Worm (Caenorhabditis elegans): Measurements from ENCODE around the gene F58A3.3.

- TF ChIP-seq ceh-82 (tag; optimal IDR thresholded peaks at IDR 0.05) (no peak), fkh-10 (GFP tag; optimal IDR thresholded peaks at IDR 0.05) (no peak), skn-1 (tag; optimal IDR thresholded peaks at IDR 0.05) (no peak), nhr-25 (tag; optimal IDR thresholded peaks at IDR 0.05; ENCODE audit: borderline replicate concordance, insufficient read depth) (no peak), lin-38 (GFP tag; IDR thresholded peaks at IDR 0.05) (no peak), unc-39 (tag; optimal IDR thresholded peaks at IDR 0.05) (no peak), ceh-32 (tag; optimal IDR thresholded peaks at IDR 0.05; ENCODE audit: poor library complexity) (no peak)
These were observed 20.3 kb upstream of the F58A3.3 start, which contains the start of gene ver-3 for ce11 chrX:10992177-10992576.
